Worm (Caenorhabditis elegans): ENCODE data around the gene pah-1.

DNA sequence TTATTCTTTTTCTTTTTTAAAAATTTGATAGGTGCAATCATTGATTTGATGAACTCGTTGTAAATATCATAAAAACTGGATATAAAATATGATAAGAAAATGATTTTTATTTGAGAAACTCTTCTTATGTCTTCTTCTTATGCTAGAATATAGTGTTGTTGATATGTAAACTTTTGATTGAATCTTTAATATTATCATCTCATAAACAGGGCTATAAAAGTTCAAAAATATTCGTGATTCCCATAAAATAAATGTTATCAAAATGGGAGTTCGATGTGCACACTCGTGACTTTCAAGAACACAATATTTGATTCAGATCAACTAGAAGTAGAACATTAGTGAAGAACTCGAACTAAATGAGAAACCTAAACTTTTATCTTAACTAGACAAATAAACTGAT lies 27.8 kb downstream of the pah-1 start:
- TF ChIP-seq sox-4 (tag; optimal IDR thresholded peaks at IDR 0.05) (no peak), ceh-22 (tag; optimal IDR thresholded peaks at IDR 0.05) (no peak), dve-1 (tag; optimal IDR thresholded peaks at IDR 0.05) (no peak)
